Fruit fly (Drosophila melanogaster) whole organism, embryonic: Measurements from ENCODE around the gene RhoGAPp190.

Source experiments
- BtbVII ChIP-seq: fragments of 200-800 bp; sonication (Bioruptor generic); optimal IDR thresholded peaks from 3 replicates; lab custom pipeline; 2017; ENCODE audit warnings: missing biosample characterization, mild to moderate bottlenecking, missing genetic modification characterization
- CG10274 ChIP-seq: fragments of 200-800 bp; sonication (Bioruptor generic); optimal IDR thresholded peaks from 3 replicates; lab custom pipeline; 2017; ENCODE audit warnings: missing biosample characterization, mild to moderate bottlenecking, missing genetic modification characterization
- CG11247 ChIP-seq: fragments of 200-800 bp; sonication (Bioruptor generic); IDR thresholded peaks from 2 replicates; pipeline ENCODE4 v1.3.6; 2022; ENCODE audit warnings: missing biosample characterization, missing genetic modification characterization
- CG11695 ChIP-seq: fragments of 200-800 bp; sonication (Bioruptor generic); IDR thresholded peaks from 3 replicates; pipeline ENCODE4 v1.3.6; 2022; ENCODE audit warnings: missing biosample characterization, missing genetic modification characterization
- CG12744 ChIP-seq: fragments of 200-800 bp; sonication (Bioruptor generic); optimal IDR thresholded peaks from 2 replicates; lab custom pipeline; 2016; ENCODE audit warnings: missing biosample characterization, missing genetic modification characterization
- CG13123 ChIP-seq: fragments of 200-800 bp; sonication (Bioruptor generic); optimal IDR thresholded peaks from 2 replicates; lab custom pipeline; 2016; ENCODE audit warnings: missing biosample characterization, missing genetic modification characterization
- CG15011 ChIP-seq: fragments of 200-800 bp; sonication (Bioruptor generic); optimal IDR thresholded peaks from 3 replicates; lab custom pipeline; 2018; ENCODE audit warnings: missing biosample characterization, mild to moderate bottlenecking, missing genetic modification characterization
- CG1832 ChIP-seq: fragments of 200-800 bp; sonication (Bioruptor generic); optimal IDR thresholded peaks from 2 replicates; lab custom pipeline; 2017; ENCODE audit warnings: missing biosample characterization, mild to moderate bottlenecking, missing genetic modification characterization, inconsistent platforms
- CG18764 ChIP-seq: fragments of 200-800 bp; sonication (Bioruptor generic); optimal IDR thresholded peaks from 3 replicates; lab custom pipeline; 2016; ENCODE audit warnings: missing biosample characterization, missing genetic modification characterization
- CG2199 ChIP-seq: fragments of 200-800 bp; sonication (Bioruptor generic); IDR thresholded peaks from 3 replicates; pipeline ENCODE4 v1.3.6; 2022; ENCODE audit warnings: missing biosample characterization, missing genetic modification characterization
- CG31224 ChIP-seq: fragments of 200-800 bp; sonication (Bioruptor generic); IDR thresholded peaks from 2 replicates; pipeline ENCODE4 v1.3.6; 2022; ENCODE audit warnings: missing biosample characterization, missing genetic modification characterization
- CG34224 ChIP-seq: fragments of 200-800 bp; sonication (Bioruptor generic); IDR thresholded peaks from 3 replicates; pipeline ENCODE4 v1.3.6; 2022; ENCODE audit warnings: missing biosample characterization, missing genetic modification characterization; ENCODE audit not compliant: partially characterized antibody
- CG4282 ChIP-seq: fragments of 200-800 bp; sonication (Bioruptor generic); optimal IDR thresholded peaks from 2 replicates; lab custom pipeline; 2016; ENCODE audit warnings: missing biosample characterization, missing genetic modification characterization
- CG4404 ChIP-seq: fragments of 200-800 bp; sonication (Bioruptor generic); IDR thresholded peaks from 2 replicates; pipeline ENCODE4 v1.3.6; 2022; ENCODE audit warnings: missing biosample characterization, missing genetic modification characterization
- CG5245 ChIP-seq: fragments of 200-800 bp; sonication (Bioruptor generic); optimal IDR thresholded peaks from 3 replicates; lab custom pipeline; 2016; ENCODE audit warnings: missing biosample characterization, missing genetic modification characterization
- CG5953 ChIP-seq: fragments of 200-800 bp; sonication (Bioruptor generic); IDR thresholded peaks from 2 replicates; pipeline ENCODE4 v1.3.6; 2022; ENCODE audit warnings: missing biosample characterization, missing genetic modification characterization
- CG6683 ChIP-seq: fragments of 200-800 bp; sonication (Bioruptor generic); optimal IDR thresholded peaks from 2 replicates; lab custom pipeline; 2017; ENCODE audit warnings: missing biosample characterization, mild to moderate bottlenecking, missing genetic modification characterization, missing genetic modification reagents
- CG6854 ChIP-seq: fragments of 200-800 bp; sonication (Bioruptor generic); optimal IDR thresholded peaks from 3 replicates; lab custom pipeline; 2017; ENCODE audit warnings: missing biosample characterization, mild to moderate bottlenecking, missing genetic modification characterization
- CG7987 ChIP-seq: fragments of 200-800 bp; sonication (Bioruptor generic); optimal IDR thresholded peaks from 2 replicates; lab custom pipeline; 2018; ENCODE audit warnings: missing biosample characterization, mild to moderate bottlenecking, missing genetic modification characterization, moderate library complexity
- CG9437 ChIP-seq: fragments of 200-800 bp; sonication (Bioruptor generic); optimal IDR thresholded peaks from 2 replicates; lab custom pipeline; 2018; ENCODE audit warnings: missing biosample characterization, mild to moderate bottlenecking, missing genetic modification characterization
- CG9727 ChIP-seq: fragments of 200-800 bp; sonication (Bioruptor generic); optimal IDR thresholded peaks from 3 replicates; lab custom pipeline; 2017; ENCODE audit warnings: missing biosample characterization, mild to moderate bottlenecking, missing genetic modification characterization
- CHES-1-like ChIP-seq: fragments of 200-800 bp; sonication (Bioruptor generic); optimal IDR thresholded peaks from 2 replicates; lab custom pipeline; 2016; ENCODE audit warnings: missing biosample characterization, missing genetic modification characterization
- Dll ChIP-seq: fragments of 200-800 bp; sonication (Bioruptor generic); IDR thresholded peaks from 4 replicates; pipeline ENCODE4 v1.3.6; 2022; ENCODE audit warnings: missing biosample characterization, missing genetic modification characterization; ENCODE audit not compliant: partially characterized antibody
- Fer3 ChIP-seq: fragments of 200-800 bp; sonication (Bioruptor generic); optimal IDR thresholded peaks from 2 replicates; lab custom pipeline; 2018; ENCODE audit warnings: missing biosample characterization, mild to moderate bottlenecking, missing genetic modification characterization, moderate library complexity
- H15 ChIP-seq: fragments of 200-800 bp; sonication (Bioruptor generic); IDR thresholded peaks from 3 replicates; pipeline ENCODE4 v1.3.6; 2022; ENCODE audit warnings: missing biosample characterization, missing genetic modification characterization
- HmgZ ChIP-seq: fragments of 200-800 bp; sonication (Bioruptor generic); optimal IDR thresholded peaks from 2 replicates; lab custom pipeline; 2018; ENCODE audit warnings: missing biosample characterization, mild to moderate bottlenecking, missing genetic modification characterization
- Hsf ChIP-seq: fragments of 200-800 bp; sonication (Bioruptor generic); optimal IDR thresholded peaks from 3 replicates; lab custom pipeline; 2016; ENCODE audit warnings: missing biosample characterization, missing genetic modification characterization
- MBD-R2 ChIP-seq: fragments of 200-800 bp; sonication (Bioruptor generic); IDR thresholded peaks from 2 replicates; pipeline ENCODE4 v1.3.6; 2022; ENCODE audit warnings: missing biosample characterization, missing genetic modification characterization
- MESR4 ChIP-seq: fragments of 200-800 bp; sonication (Bioruptor generic); optimal IDR thresholded peaks from 2 replicates; lab custom pipeline; 2018; ENCODE audit warnings: missing biosample characterization, mild to moderate bottlenecking, missing genetic modification characterization, moderate library complexity
- NC2α ChIP-seq: fragments of 200-800 bp; sonication (Bioruptor generic); optimal IDR thresholded peaks from 2 replicates; lab custom pipeline; 2016; ENCODE audit warnings: missing biosample characterization, missing genetic modification characterization
- Sin3A ChIP-seq: fragments of >200 bp; optimal IDR thresholded peaks from 2 replicates; lab custom pipeline; 2018
- Tbp ChIP-seq: fragments of >200 bp; optimal IDR thresholded peaks from 2 replicates; lab custom pipeline; 2018; ENCODE audit warnings: missing biosample characterization, missing genetic modification characterization
- ac ChIP-seq: fragments of 200-800 bp; sonication (Bioruptor generic); optimal IDR thresholded peaks from 3 replicates; lab custom pipeline; 2017; ENCODE audit warnings: missing biosample characterization, mild to moderate bottlenecking, missing genetic modification characterization
- al ChIP-seq: fragments of 200-800 bp; sonication (Bioruptor generic); IDR thresholded peaks from 2 replicates; pipeline ENCODE4 v1.3.6; 2022; ENCODE audit warnings: missing biosample characterization, missing genetic modification characterization
- ara ChIP-seq: fragments of 200-800 bp; sonication (Bioruptor generic); IDR thresholded peaks from 2 replicates; pipeline ENCODE4 v1.3.6; 2022; ENCODE audit warnings: missing biosample characterization, missing genetic modification characterization
- bcd ChIP-seq: fragments of 200-800 bp; sonication (Bioruptor generic); optimal IDR thresholded peaks from 2 replicates; lab custom pipeline; 2017; ENCODE audit warnings: missing biosample characterization, mild to moderate bottlenecking, missing genetic modification characterization
- bigmax ChIP-seq: fragments of 200-800 bp; sonication (Bioruptor generic); optimal IDR thresholded peaks from 2 replicates; lab custom pipeline; 2018; ENCODE audit warnings: missing biosample characterization, mild to moderate bottlenecking, missing genetic modification characterization
- br ChIP-seq: fragments of >200 bp; optimal IDR thresholded peaks from 2 replicates; lab custom pipeline; 2017
- disco-r ChIP-seq: fragments of 200-800 bp; sonication (Bioruptor generic); optimal IDR thresholded peaks from 2 replicates; lab custom pipeline; 2016; ENCODE audit warnings: missing biosample characterization, missing genetic modification characterization
- eve ChIP-seq, 2 experiments: fragments of >200 bp; optimal IDR thresholded peaks; 2 replicates each; lab custom pipeline; 2017; ENCODE audit warnings: missing biosample characterization in 2 of 2, missing genetic modification characterization in 2 of 2
- gcm ChIP-seq: fragments of 200-800 bp; sonication (Bioruptor generic); optimal IDR thresholded peaks from 2 replicates; lab custom pipeline; 2019; ENCODE audit warnings: missing biosample characterization, mild to moderate bottlenecking, missing genetic modification characterization, moderate library complexity
- gsb ChIP-seq: fragments of 200-800 bp; sonication (Bioruptor generic); IDR thresholded peaks from 2 replicates; pipeline ENCODE4 v1.3.6; 2022; ENCODE audit warnings: missing biosample characterization, missing genetic modification characterization
- jigr1 ChIP-seq: fragments of 200-800 bp; sonication (Bioruptor generic); IDR thresholded peaks from 3 replicates; pipeline ENCODE4 v1.3.6; 2022; ENCODE audit warnings: missing biosample characterization, missing genetic modification characterization
- ken ChIP-seq: fragments of 200-800 bp; sonication (Bioruptor generic); IDR thresholded peaks from 3 replicates; pipeline ENCODE4 v1.3.6; 2022; ENCODE audit warnings: missing biosample characterization, missing genetic modification characterization
- nau ChIP-seq: fragments of 200-800 bp; sonication (Bioruptor generic); optimal IDR thresholded peaks from 3 replicates; lab custom pipeline; 2017; ENCODE audit warnings: missing biosample characterization, mild to moderate bottlenecking, missing genetic modification characterization, missing genetic modification reagents
- pfk ChIP-seq: fragments of 200-800 bp; sonication (Bioruptor generic); optimal IDR thresholded peaks from 2 replicates; lab custom pipeline; 2018; ENCODE audit warnings: missing biosample characterization, mild to moderate bottlenecking, missing genetic modification characterization, moderate library complexity
- repo ChIP-seq: fragments of 200-800 bp; sonication (Bioruptor generic); optimal IDR thresholded peaks from 2 replicates; lab custom pipeline; 2016; ENCODE audit warnings: missing biosample characterization, missing genetic modification characterization
- sima ChIP-seq: fragments of 200-800 bp; sonication (Bioruptor generic); optimal IDR thresholded peaks from 2 replicates; lab custom pipeline; 2016; ENCODE audit warnings: missing biosample characterization, missing genetic modification characterization
- sug ChIP-seq: fragments of 200-800 bp; optimal IDR thresholded peaks from 2 replicates; lab custom pipeline; 2019; ENCODE audit warnings: missing biosample characterization, mild to moderate bottlenecking, missing genetic modification characterization, moderate library complexity
- tap ChIP-seq: fragments of 200-800 bp; optimal IDR thresholded peaks from 3 replicates; lab custom pipeline; 2019; ENCODE audit warnings: missing biosample characterization, mild to moderate bottlenecking, missing genetic modification characterization, moderate library complexity
- ttk ChIP-seq: fragments of 200-800 bp; sonication (Bioruptor generic); IDR thresholded peaks from 2 replicates; pipeline ENCODE4 v2.1.2; 2022; ENCODE audit warnings: missing biosample characterization, missing genetic modification characterization

RhoGAPp190 gene

DNA sequence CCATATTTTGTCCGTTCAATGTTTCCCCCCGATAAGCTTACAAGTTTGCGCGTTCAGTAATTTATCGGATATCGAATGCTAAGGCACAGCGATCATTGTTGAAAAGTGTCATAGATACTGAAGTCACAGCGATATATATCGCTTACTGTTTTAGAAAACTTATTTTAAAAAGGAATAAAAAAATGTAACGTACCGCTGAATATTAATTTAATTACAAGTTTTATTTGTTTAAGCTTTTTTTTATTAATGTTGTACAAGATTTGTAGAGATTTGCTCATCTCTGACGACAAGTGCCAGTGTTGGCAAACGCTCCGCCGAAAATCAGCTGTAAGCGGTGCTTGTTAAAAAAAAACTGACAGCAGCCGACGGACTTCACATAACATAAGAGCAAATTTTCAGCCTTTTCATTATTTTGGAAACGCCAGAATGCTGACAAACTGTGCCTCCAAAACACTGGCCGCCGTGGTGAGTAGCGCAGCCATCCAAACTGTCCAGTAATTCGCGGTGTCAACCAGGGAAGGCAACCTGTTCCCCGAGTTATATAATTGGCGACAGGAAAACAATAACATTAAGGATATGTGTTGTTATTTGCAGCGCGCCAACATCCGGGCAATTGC lies 20.3 kb downstream of the RhoGAPp190 start, which contains the start of the genes corolla and ND-24 (continued):
- TF ChIP-seq Dll (GFP tag; lab: Robert Waterston, UW) (peak; percentile 95), pfk (no peak), CG2199 (GFP tag; lab: Robert Waterston, UW) (no peak), gsb (0 out of 2 replicates have a peak, but pooled peaks have one; percentile 30), CG6854 (GFP tag; lab: Kevin White, UChicago) (peak; percentile 48), Hsf (GFP tag; lab: Kevin White, UChicago) (peak; percentile 91), bigmax (GFP tag; lab: Kevin White, UChicago) (no peak), gcm (GFP tag; lab: Kevin White, UChicago) (peak; percentile 69), sug (peak; percentile 59), jigr1 (peak; percentile 57; the same call in 2 of the 3 replicates), ara (GFP tag; lab: Robert Waterston, UW) (peak; percentile 73; the same call in 1 of the 2 replicates), CG5245 (GFP tag; lab: Kevin White, UChicago) (peak; percentile 77), CG11695 (GFP tag; lab: Robert Waterston, UW) (peak; percentile 77), sima (peak; percentile 37), CG12744 (peak; percentile 77), eve (GFP tag; optimal IDR thresholded peaks at IDR 0.05; lab: Kevin White, UChicago) (no peak), H15 (peak; percentile 86), tap (tag; lab: Kevin White, UChicago) (no peak), BtbVII (GFP tag; lab: Kevin White, UChicago) (no peak), disco-r (GFP tag; lab: Kevin White, UChicago) (peak; percentile 73), ac (no peak), nau (GFP tag; lab: Kevin White, UChicago) (peak; percentile 44), CHES-1-like (peak; percentile 84), CG6683 (peak; percentile 54), CG9727 (GFP tag; lab: Kevin White, UChicago) (peak; percentile 86), ttk (GFP tag; lab: Robert Waterston, UW) (peak; percentile 87), CG1832 (GFP tag; lab: Kevin White, UChicago) (no peak), MESR4 (GFP tag; lab: Kevin White, UChicago) (peak; percentile 63), al (GFP tag; lab: Robert Waterston, UW) (peak; percentile 90), Sin3A (lab: Kevin White, UChicago) (peak; percentile 75), CG7987 (GFP tag; lab: Kevin White, UChicago) (peak; percentile 31), HmgZ (tag; lab: Kevin White, UChicago) (peak; percentile 75), CG15011 (no peak), Tbp (GFP tag; lab: Kevin White, UChicago) (no peak), Fer3 (peak; percentile 82), CG11247 (GFP tag; lab: Robert Waterston, UW) (peak; percentile 87), CG18764 (GFP tag; lab: Kevin White, UChicago) (peak; percentile 75), CG34224 (GFP tag; lab: Robert Waterston, UW) (peak; percentile 90), CG4282 (GFP tag; lab: Kevin White, UChicago) (peak; percentile 67), CG10274 (no peak), CG5953 (GFP tag; lab: Robert Waterston, UW) (peak; percentile 69), br (lab: Kevin White, UChicago) (no peak), MBD-R2 (GFP tag; lab: Robert Waterston, UW) (peak; percentile 85), repo (GFP tag; lab: Kevin White, UChicago) (peak; percentile 51), ken (GFP tag; lab: Robert Waterston, UW) (peak; percentile 82), NC2α (GFP tag; lab: Kevin White, UChicago) (peak; percentile 62), bcd (peak; percentile 78), CG9437 (GFP tag; lab: Kevin White, UChicago) (peak; percentile 50), CG13123 (GFP tag; lab: Kevin White, UChicago) (peak; percentile 76), CG4404 (GFP tag; lab: Robert Waterston, UW) (peak; percentile 80), CG31224 (peak; percentile 78)
